Worm (Caenorhabditis elegans) whole organism, young adult: Measurements from ENCODE around the gene sli-1.

Experiments
- F49E8.2 ChIP-seq: sonication (generic microtip); optimal IDR thresholded peaks from 3 replicates; lab custom pipeline; 2017; ENCODE audit warnings: missing genetic modification characterization, mild to moderate bottlenecking, missing compliant biosample characterization, antibody characterized with exemption, moderate library complexity; ENCODE audit not compliant: insufficient read depth
- Y79H2A.3 ChIP-seq: fragments of 200-800 bp; sonication (Bioruptor generic); conservative IDR thresholded peaks from 2 replicates; pipeline ENCODE4 v1.3.6; 2022; ENCODE audit warnings: missing genetic modification reagents, missing genetic modification characterization, missing compliant biosample characterization
- ama-1 ChIP-seq, 3 experiments: fragments of 150-350 bp in 1 of 3; sonication (generic microtip) in 2 of 3; optimal IDR thresholded peaks; 2 replicates each; lab custom pipeline; 2014 to 2018; ENCODE audit warnings: missing biosample characterization in 2 of 3, missing genetic modification characterization in 2 of 3, missing genetic modification reagents in 2 of 3
- attf-3 ChIP-seq: fragments of 200-800 bp; sonication (Bioruptor generic); conservative IDR thresholded peaks from 2 replicates; pipeline ENCODE4 v1.3.6; 2022; ENCODE audit warnings: missing genetic modification reagents, missing genetic modification characterization, missing compliant biosample characterization
- attf-6 ChIP-seq: fragments of 200-800 bp; sonication (Bioruptor generic); IDR thresholded peaks from 2 replicates; pipeline ENCODE4 v1.3.6; 2022; ENCODE audit warnings: missing genetic modification reagents, missing genetic modification characterization, missing compliant biosample characterization
- cebp-2 ChIP-seq: fragments of 200-800 bp; sonication (Bioruptor generic); IDR thresholded peaks from 2 replicates; pipeline ENCODE4 v1.3.6; 2022; ENCODE audit warnings: missing genetic modification characterization, missing compliant biosample characterization
- ceh-100 ChIP-seq: fragments of 200-800 bp; sonication (Bioruptor generic); IDR thresholded peaks from 2 replicates; pipeline ENCODE4 v1.3.6; 2022; ENCODE audit warnings: missing genetic modification reagents, missing genetic modification characterization, missing compliant biosample characterization
- hlh-12 ChIP-seq: sonication (generic microtip); optimal IDR thresholded peaks from 2 replicates; lab custom pipeline; 2016; ENCODE audit warnings: missing genetic modification characterization, missing compliant biosample characterization
- lin-54 ChIP-seq: fragments of 200-800 bp; sonication (Bioruptor generic); optimal IDR thresholded peaks from 2 replicates; lab custom pipeline; 2018; ENCODE audit warnings: mild to moderate bottlenecking, missing genetic modification characterization, missing compliant biosample characterization
- pha-4 ChIP-seq: fragments of 150-350 bp; sonication (generic microtip); optimal IDR thresholded peaks from 2 replicates; lab custom pipeline; 2014; ENCODE audit warnings: missing biosample characterization, missing genetic modification reagents, missing genetic modification characterization

DNA sequence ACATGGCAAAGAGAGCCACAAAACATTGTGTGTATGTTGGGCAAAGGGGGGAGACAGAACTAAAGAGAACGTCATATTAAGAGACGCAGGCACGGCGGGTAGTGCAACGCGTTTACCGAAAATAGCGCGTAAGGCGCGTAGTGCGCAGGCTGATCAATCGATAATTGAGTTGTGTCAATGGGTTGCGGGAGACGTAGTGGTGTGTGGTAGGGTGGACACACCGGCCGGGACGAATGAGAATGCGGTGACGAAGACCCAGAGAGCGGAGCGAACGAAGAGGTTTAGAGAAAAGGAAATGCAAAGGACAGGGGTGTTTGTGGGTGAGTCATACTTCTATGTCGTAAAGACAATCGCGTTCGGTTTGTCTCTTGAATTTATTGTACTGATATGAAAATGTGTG lies 2.0 kb upstream of the sli-1 start:
- no peak for TF ChIP-seq ama-1 (optimal IDR thresholded peaks at IDR 0.05; lab: Kevin White, UChicago)
- TF ChIP-seq ama-1 (GFP tag; optimal IDR thresholded peaks at IDR 0.05; lab: Kevin White, UChicago) = no peak
- TF ChIP-seq pha-4 (tag; lab: Kevin White, UChicago) = no peak
- no peak for TF ChIP-seq hlh-12 (tag; lab: Kevin White, UChicago)
- no peak for TF ChIP-seq cebp-2
- no peak for TF ChIP-seq ceh-100 (GFP tag; lab: Robert Waterston, UW)
- TF ChIP-seq Y79H2A.3 (GFP tag; lab: Robert Waterston, UW) = no peak
- TF ChIP-seq F49E8.2 (tag; lab: Kevin White, UChicago) = no peak
- no peak for TF ChIP-seq attf-3 (GFP tag; lab: Robert Waterston, UW)
- no peak for TF ChIP-seq lin-54
- TF ChIP-seq attf-6 (GFP tag; lab: Robert Waterston, UW) = no peak
